Fruit fly (Drosophila melanogaster) whole organism, prepupa: ENCODE data around the gene mTerf3.
A peak's percentile ranks its signal among the peaks of the same experiment; 100 is the strongest.

Source experiments
- CG11762 ChIP-seq: fragments of 200-800 bp; sonication (Bioruptor generic); optimal IDR thresholded peaks from 3 replicates; lab custom pipeline; 2016; ENCODE audit warnings: missing biosample characterization, missing genetic modification characterization; ENCODE audit not compliant: insufficient read depth
- CG8632 ChIP-seq: fragments of 200-800 bp; sonication (Bioruptor generic); optimal IDR thresholded peaks from 3 replicates; lab custom pipeline; 2016; ENCODE audit warnings: missing biosample characterization, missing genetic modification characterization
- Hr4 ChIP-seq: fragments of 200-800 bp; sonication (Bioruptor generic); optimal IDR thresholded peaks from 3 replicates; lab custom pipeline; 2016; ENCODE audit warnings: missing biosample characterization, missing genetic modification characterization
- cyc ChIP-seq: fragments of 200-800 bp; sonication (Bioruptor generic); optimal IDR thresholded peaks from 3 replicates; lab custom pipeline; 2016; ENCODE audit warnings: missing biosample characterization, missing genetic modification characterization

- TF ChIP-seq CG11762 (GFP tag; lab: Kevin White, UChicago): peak; percentile 9
- peak; percentile 17 for TF ChIP-seq CG8632 (GFP tag; lab: Kevin White, UChicago)
- no peak for TF ChIP-seq Hr4 (GFP tag; lab: Kevin White, UChicago)
- TF ChIP-seq cyc: peak; percentile 60
Measured at dm6 chr3L:20549358-20549757, 28.8 kb upstream of the mTerf3 start.
